Worm (Caenorhabditis elegans) whole organism, young adult: Measurements from ENCODE around the gene hoe-1.
A peak's percentile ranks its signal among the peaks of the same experiment; 100 is the strongest.

Source experiments
- D2030.7 ChIP-seq: fragments of 200-800 bp; sonication (Bioruptor generic); IDR thresholded peaks from 2 replicates; pipeline ENCODE4 v1.3.6; 2022; ENCODE audit warnings: missing genetic modification reagents, missing genetic modification characterization, missing compliant biosample characterization
- F10E7.11 ChIP-seq: sonication (generic microtip); optimal IDR thresholded peaks from 2 replicates; lab custom pipeline; 2017; ENCODE audit warnings: mild to moderate bottlenecking, missing genetic modification characterization, moderate library complexity, missing compliant biosample characterization
- F39B2.1 ChIP-seq: fragments of 200-800 bp; sonication (Bioruptor generic); IDR thresholded peaks from 2 replicates; pipeline ENCODE4 v1.3.6; 2022; ENCODE audit warnings: missing genetic modification reagents, missing genetic modification characterization, missing compliant biosample characterization
- F55B11.4 ChIP-seq: sonication (generic microtip); optimal IDR thresholded peaks from 2 replicates; lab custom pipeline; 2016; ENCODE audit warnings: missing compliant biosample characterization, missing genetic modification characterization, borderline replicate concordance; ENCODE audit not compliant: insufficient read depth
- Y56A3A.18 ChIP-seq: fragments of 200-800 bp; sonication (Bioruptor generic); IDR thresholded peaks from 2 replicates; pipeline ENCODE4 v1.3.6; 2022; ENCODE audit warnings: missing genetic modification reagents, missing genetic modification characterization, missing compliant biosample characterization
- Y95B8A.8 ChIP-seq: fragments of 200-800 bp; sonication (Bioruptor generic); IDR thresholded peaks from 2 replicates; pipeline ENCODE4 v1.3.6; 2022; ENCODE audit warnings: missing genetic modification reagents, missing genetic modification characterization, missing compliant biosample characterization
- akir-1 ChIP-seq: fragments of 200-800 bp; sonication (Bioruptor generic); optimal IDR thresholded peaks from 2 replicates; lab custom pipeline; 2018; ENCODE audit warnings: mild to moderate bottlenecking, missing genetic modification characterization, moderate library complexity, missing compliant biosample characterization
- aptf-2 ChIP-seq: fragments of 200-800 bp; sonication (Bioruptor generic); conservative IDR thresholded peaks from 2 replicates; pipeline ENCODE4 v1.3.6; 2022; ENCODE audit warnings: missing genetic modification reagents, missing genetic modification characterization, missing compliant biosample characterization
- attf-5 ChIP-seq: fragments of 200-800 bp; sonication (Bioruptor generic); optimal IDR thresholded peaks from 2 replicates; lab custom pipeline; 2018; ENCODE audit warnings: mild to moderate bottlenecking, missing genetic modification characterization, missing compliant biosample characterization
- cebp-2 ChIP-seq: fragments of 200-800 bp; sonication (Bioruptor generic); IDR thresholded peaks from 2 replicates; pipeline ENCODE4 v1.3.6; 2022; ENCODE audit warnings: missing genetic modification characterization, missing compliant biosample characterization
- ekl-4 ChIP-seq: fragments of 200-800 bp; sonication (Bioruptor generic); IDR thresholded peaks from 2 replicates; pipeline ENCODE4 v1.3.6; 2022; ENCODE audit warnings: missing genetic modification reagents, missing genetic modification characterization, missing compliant biosample characterization
- ets-4 ChIP-seq: fragments of 200-800 bp; sonication (Bioruptor generic); optimal IDR thresholded peaks from 2 replicates; lab custom pipeline; 2018; ENCODE audit warnings: mild to moderate bottlenecking, missing genetic modification characterization, missing compliant biosample characterization
- fkh-3 ChIP-seq: sonication (generic microtip); optimal IDR thresholded peaks from 2 replicates; lab custom pipeline; 2016; ENCODE audit warnings: mild to moderate bottlenecking, missing genetic modification characterization, missing compliant biosample characterization
- him-1 ChIP-seq: sonication (generic microtip); optimal IDR thresholded peaks from 2 replicates; lab custom pipeline; 2016; ENCODE audit warnings: missing genotype, missing genetic modification reagents, missing genetic modification characterization, missing compliant biosample characterization
- hlh-26 ChIP-seq: fragments of 200-800 bp; sonication (Bioruptor generic); conservative IDR thresholded peaks from 2 replicates; pipeline ENCODE4 v1.3.6; 2022; ENCODE audit warnings: missing genetic modification reagents, missing genetic modification characterization, missing compliant biosample characterization
- hmg-1.2 ChIP-seq: fragments of 200-800 bp; sonication (Bioruptor generic); IDR thresholded peaks from 2 replicates; pipeline ENCODE4 v1.3.6; 2022; ENCODE audit warnings: missing genetic modification reagents, missing genetic modification characterization, missing compliant biosample characterization
- hsf-1 ChIP-seq: fragments of 200-800 bp; sonication (Bioruptor generic); IDR thresholded peaks from 2 replicates; pipeline ENCODE4 v1.3.6; 2022; ENCODE audit warnings: missing genetic modification reagents, missing genetic modification characterization, missing compliant biosample characterization
- lag-1 ChIP-seq: fragments of 200-800 bp; sonication (Bioruptor generic); IDR thresholded peaks from 2 replicates; pipeline ENCODE4 v1.3.6; 2022; ENCODE audit warnings: missing genetic modification reagents, missing genetic modification characterization, missing compliant biosample characterization
- let-607 ChIP-seq, 2 experiments: fragments of 200-800 bp in 1 of 2; sonication (Bioruptor generic) in 1 of 2; sonication (generic microtip) in 1 of 2; optimal IDR thresholded peaks; 2 replicates each; lab custom pipeline; 2016 to 2018; ENCODE audit warnings: mild to moderate bottlenecking in 2 of 2, missing compliant biosample characterization in 2 of 2, missing genetic modification characterization in 2 of 2, moderate library complexity in 2 of 2, missing genotype in 1 of 2
- lin-40 ChIP-seq: sonication (generic microtip); optimal IDR thresholded peaks from 2 replicates; lab custom pipeline; 2016; ENCODE audit warnings: missing genetic modification characterization, mild to moderate bottlenecking, missing compliant biosample characterization, missing genotype, missing genetic modification reagents
- lin-54 ChIP-seq: fragments of 200-800 bp; sonication (Bioruptor generic); optimal IDR thresholded peaks from 2 replicates; lab custom pipeline; 2018; ENCODE audit warnings: mild to moderate bottlenecking, missing genetic modification characterization, missing compliant biosample characterization
- mel-28 ChIP-seq: sonication (generic microtip); optimal IDR thresholded peaks from 2 replicates; lab custom pipeline; 2016; ENCODE audit warnings: borderline replicate concordance, mild to moderate bottlenecking, missing genetic modification characterization, missing compliant biosample characterization
- mes-4 ChIP-seq: sonication (generic microtip); optimal IDR thresholded peaks from 2 replicates; lab custom pipeline; 2016; ENCODE audit warnings: missing genotype, missing genetic modification characterization, missing compliant biosample characterization
- mxl-1 ChIP-seq: sonication (generic microtip); optimal IDR thresholded peaks from 2 replicates; lab custom pipeline; 2016; ENCODE audit warnings: missing genetic modification characterization, missing compliant biosample characterization
- nfya-1 ChIP-seq: sonication (generic microtip); optimal IDR thresholded peaks from 2 replicates; lab custom pipeline; 2017; ENCODE audit warnings: antibody characterized with exemption, missing compliant biosample characterization, missing genetic modification characterization, borderline replicate concordance; ENCODE audit not compliant: insufficient read depth
- nhr-80 ChIP-seq: sonication (generic microtip); optimal IDR thresholded peaks from 2 replicates; lab custom pipeline; 2016; ENCODE audit warnings: missing genetic modification characterization, missing compliant biosample characterization
- pbrm-1 ChIP-seq: fragments of 200-800 bp; sonication (Bioruptor generic); IDR thresholded peaks from 2 replicates; pipeline ENCODE4 v1.3.6; 2022; ENCODE audit warnings: missing genetic modification reagents, missing genetic modification characterization, missing compliant biosample characterization
- pha-4 ChIP-seq: fragments of 150-350 bp; sonication (generic microtip); optimal IDR thresholded peaks from 2 replicates; lab custom pipeline; 2014; ENCODE audit warnings: missing biosample characterization, missing genetic modification reagents, missing genetic modification characterization
- repo-1 ChIP-seq: sonication (generic microtip); optimal IDR thresholded peaks from 2 replicates; lab custom pipeline; 2017; ENCODE audit warnings: mild to moderate bottlenecking, missing genetic modification characterization, missing compliant biosample characterization
- sea-2 ChIP-seq: fragments of 200-800 bp; sonication (Bioruptor generic); IDR thresholded peaks from 2 replicates; pipeline ENCODE4 v1.3.6; 2022; ENCODE audit warnings: missing genetic modification characterization, missing compliant biosample characterization
- snpc-3.4 ChIP-seq: sonication (generic microtip); optimal IDR thresholded peaks from 2 replicates; lab custom pipeline; 2017; ENCODE audit warnings: missing genetic modification characterization, mild to moderate bottlenecking, missing compliant biosample characterization, antibody characterized with exemption, moderate library complexity, missing genotype, missing genetic modification reagents
- sptf-2 ChIP-seq: fragments of 200-800 bp; sonication (Bioruptor generic); optimal IDR thresholded peaks from 2 replicates; lab custom pipeline; 2018; ENCODE audit warnings: mild to moderate bottlenecking, missing genetic modification characterization, missing compliant biosample characterization
- tbp1 ChIP-seq: fragments of 200-800 bp; sonication (Bioruptor generic); optimal IDR thresholded peaks from 2 replicates; lab custom pipeline; 2018; ENCODE audit warnings: mild to moderate bottlenecking, missing genetic modification characterization, missing compliant biosample characterization
- tbx-9 ChIP-seq: sonication (generic microtip); optimal IDR thresholded peaks from 2 replicates; lab custom pipeline; 2016; ENCODE audit warnings: borderline replicate concordance, missing genetic modification characterization, inconsistent platforms, missing compliant biosample characterization
- tlf-1 ChIP-seq: fragments of 200-800 bp; sonication (Bioruptor generic); optimal IDR thresholded peaks from 2 replicates; lab custom pipeline; 2018; ENCODE audit warnings: mild to moderate bottlenecking, missing genetic modification characterization, missing compliant biosample characterization
- ztf-18 ChIP-seq: sonication (generic microtip); optimal IDR thresholded peaks from 2 replicates; lab custom pipeline; 2016; ENCODE audit warnings: missing genotype, mild to moderate bottlenecking, missing genetic modification characterization, missing compliant biosample characterization
- ztf-3 ChIP-seq: fragments of 200-800 bp; sonication (Bioruptor generic); optimal IDR thresholded peaks from 2 replicates; lab custom pipeline; 2018; ENCODE audit warnings: mild to moderate bottlenecking, missing genetic modification characterization, missing compliant biosample characterization
- ztf-6 ChIP-seq: fragments of 200-800 bp; sonication (Bioruptor generic); IDR thresholded peaks from 2 replicates; pipeline ENCODE4 v1.3.6; 2022; ENCODE audit warnings: missing genetic modification reagents, missing genetic modification characterization, missing compliant biosample characterization

The hoe-1 gene

ce11 chrIV:4744167-4744566, at the start of gene hoe-1 (continued):
- TF ChIP-seq him-1 (no peak), hsf-1 (0 out of 2 replicates have a peak, but pooled peaks have one; percentile 34), aptf-2 (no peak), Y56A3A.18 (GFP tag; lab: Robert Waterston, UW) (no peak), tbx-9 (tag; lab: Kevin White, UChicago) (no peak), ekl-4 (GFP tag; lab: Robert Waterston, UW) (no peak), F39B2.1 (no peak), mes-4 (no peak), let-607 (tag; optimal IDR thresholded peaks at IDR 0.05; lab: Kevin White, UChicago) (no peak), ztf-6 (no peak), mel-28 (no peak), D2030.7 (GFP tag; lab: Robert Waterston, UW) (no peak), mxl-1 (no peak), Y95B8A.8 (GFP tag; lab: Robert Waterston, UW) (no peak), lin-54 (GFP tag; lab: Kevin White, UChicago) (no peak), ztf-3 (GFP tag; lab: Kevin White, UChicago) (no peak), ets-4 (GFP tag; lab: Kevin White, UChicago) (no peak), lag-1 (no peak), repo-1 (no peak), nfya-1 (tag; lab: Kevin White, UChicago) (no peak)
- TF ChIP-seq, all 124 proteins: peak for 10

ce11 chrIV:4789445-4789844, 45.4 kb upstream of the hoe-1 start, which contains the start of gene R11E3.1:
R11E3.1 (plus strand) TSS chrIV:4789745.
- no peak for TF ChIP-seq F10E7.11 (tag; lab: Kevin White, UChicago)
- no peak for TF ChIP-seq ztf-3 (GFP tag; lab: Kevin White, UChicago)
- TF ChIP-seq tbp1, result no peak
- no peak for TF ChIP-seq hmg-1.2 (GFP tag; lab: Robert Waterston, UW)
- TF ChIP-seq akir-1 (GFP tag; lab: Kevin White, UChicago), result no peak
- no peak for TF ChIP-seq aptf-2
- TF ChIP-seq pbrm-1, result no peak
- no peak for TF ChIP-seq fkh-3 (tag; lab: Kevin White, UChicago)
- TF ChIP-seq hlh-26 (GFP tag; lab: Robert Waterston, UW), result no peak
- no peak for TF ChIP-seq snpc-3.4
- no peak for TF ChIP-seq ztf-18 (tag; lab: Kevin White, UChicago)
- TF ChIP-seq tlf-1, result no peak
- TF ChIP-seq ets-4 (GFP tag; lab: Kevin White, UChicago), result no peak
- no peak for TF ChIP-seq sptf-2 (GFP tag; lab: Kevin White, UChicago)

DNA sequence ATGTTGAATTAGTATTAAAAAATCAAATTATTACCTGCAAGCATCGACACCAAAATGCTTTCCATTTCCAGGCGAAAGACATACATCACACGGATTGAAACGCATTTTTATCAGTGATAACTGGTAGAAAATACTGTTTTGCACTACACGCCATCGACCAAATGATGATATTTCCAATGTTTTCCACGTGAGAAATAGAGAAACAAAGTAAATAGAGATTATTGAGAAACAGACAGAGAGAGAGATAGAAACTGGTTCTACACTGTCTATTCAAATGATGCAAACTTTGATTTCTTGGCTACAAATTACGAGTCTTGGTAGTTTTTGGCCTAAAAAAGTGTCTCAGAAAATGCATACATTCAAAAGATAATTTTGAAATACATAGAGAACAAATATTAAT, 44.3 kb upstream of the hoe-1 start, which contains the start of gene nhr-104:
TSS of gene nhr-104 (minus strand) at position 361 of the 400 bp plus-strand sequence.
- no peak for TF ChIP-seq F55B11.4 (tag; lab: Kevin White, UChicago)
- TF ChIP-seq hmg-1.2 (GFP tag; lab: Robert Waterston, UW), result peak; percentile 45; the same call in 1 of the 2 replicates
- no peak for TF ChIP-seq tlf-1
- TF ChIP-seq ztf-6, result no peak
- TF ChIP-seq nhr-80 (tag; lab: Kevin White, UChicago), result peak; percentile 80
- no peak for TF ChIP-seq mxl-1
- peak; percentile 38 for TF ChIP-seq attf-5 (GFP tag; lab: Kevin White, UChicago)
- TF ChIP-seq Y56A3A.18 (GFP tag; lab: Robert Waterston, UW), result no peak
- no peak for TF ChIP-seq F39B2.1
- TF ChIP-seq sea-2, result no peak
- no peak for TF ChIP-seq cebp-2 (GFP tag; lab: Robert Waterston, UW)
- TF ChIP-seq pha-4 (tag; lab: Kevin White, UChicago), result peak; percentile 56
- peak; percentile 45 for TF ChIP-seq lin-40
